Fruit fly (Drosophila melanogaster): ENCODE results near the gene Pfdn1.

Gene Pfdn1

dm6 chr2L:6078757-6079351, 10.0 kb downstream of the Pfdn1 start (continued):
- TF ChIP-seq CG14710 (tag; optimal IDR thresholded peaks at IDR 0.05) (peak; percentile 27), CG4404 (GFP tag; IDR thresholded peaks at IDR 0.05) (no peak), hth (optimal IDR thresholded peaks at IDR 0.05) (no peak), HLH54F (GFP tag; optimal IDR thresholded peaks at IDR 0.05) (no peak), usp (GFP tag; optimal IDR thresholded peaks at IDR 0.05) (peak; percentile 34), jigr1 (GFP tag; IDR thresholded peaks at IDR 0.05) (no peak), Blimp-1 (GFP tag; optimal IDR thresholded peaks at IDR 0.05) (peak; percentile 79), Xbp1 (GFP tag; optimal IDR thresholded peaks at IDR 0.05) (peak; percentile 14), CG17802 (tag; optimal IDR thresholded peaks at IDR 0.05) (no peak)

dm6 chr2L:6080329-6080728, 11.4 kb downstream of the Pfdn1 start:
- TF ChIP-seq caup (GFP tag; optimal IDR thresholded peaks at IDR 0.05; ENCODE audit: severe bottlenecking) (peak; percentile 41), Atf-2 (GFP tag; optimal IDR thresholded peaks at IDR 0.05) (no peak), tup (GFP tag; optimal IDR thresholded peaks at IDR 0.05) (no peak), hb (GFP tag; IDR thresholded peaks at IDR 0.05; ENCODE audit: partially characterized antibody) (no peak), CG8290 (GFP tag; optimal IDR thresholded peaks at IDR 0.05) (no peak), CG8290 (tag; optimal IDR thresholded peaks at IDR 0.05) (peak in 1 of 2 experiments; percentile 38), lab (GFP tag; optimal IDR thresholded peaks at IDR 0.05) (peak; percentile 59), CG34376 (GFP tag; optimal IDR thresholded peaks at IDR 0.05) (no peak), CG11093 (GFP tag; IDR thresholded peaks at IDR 0.05) (no peak), CG9609 (GFP tag; optimal IDR thresholded peaks at IDR 0.05) (no peak), CG2678 (tag; optimal IDR thresholded peaks at IDR 0.05) (peak; percentile 5), Ravus (GFP tag; IDR thresholded peaks at IDR 0.05) (no peak), sug (tag; optimal IDR thresholded peaks at IDR 0.05) (peak; percentile 61), Fer3 (tag; optimal IDR thresholded peaks at IDR 0.05) (no peak), Ptx1 (GFP tag; IDR thresholded peaks at IDR 0.05) (no peak), CG6175 (GFP tag; IDR thresholded peaks at IDR 0.05) (0 out of 3 replicates have a peak, but pooled peaks have one; percentile 14), CG14050 (GFP tag; IDR thresholded peaks at IDR 0.05) (no peak), CG15073 (GFP tag; optimal IDR thresholded peaks at IDR 0.05) (no peak), ac (GFP tag; optimal IDR thresholded peaks at IDR 0.05) (no peak), CG9797 (GFP tag; optimal IDR thresholded peaks at IDR 0.05) (no peak), CG6254 (GFP tag; optimal IDR thresholded peaks at IDR 0.05) (no peak), Pdp1 (GFP tag; optimal IDR thresholded peaks at IDR 0.05) (peak in 1 of 2 experiments; percentile 31), repo (GFP tag; optimal IDR thresholded peaks at IDR 0.05) (no peak), tll (GFP tag; optimal IDR thresholded peaks at IDR 0.05) (no peak), CG12071 (GFP tag; optimal IDR thresholded peaks at IDR 0.05) (no peak), D19B (GFP tag; optimal IDR thresholded peaks at IDR 0.05) (no peak), ERR (GFP tag; optimal IDR thresholded peaks at IDR 0.05) (no peak), p53 (GFP tag; optimal IDR thresholded peaks at IDR 0.05) (no peak), Meics (GFP tag; optimal IDR thresholded peaks at IDR 0.05) (peak; percentile 18), CG15696 (tag; optimal IDR thresholded peaks at IDR 0.05) (no peak), Bteb2 (GFP tag; optimal IDR thresholded peaks at IDR 0.05) (no peak), stc (GFP tag; IDR thresholded peaks at IDR 0.05) (no peak), Mes4 (GFP tag; optimal IDR thresholded peaks at IDR 0.05) (no peak), HHEX (GFP tag; optimal IDR thresholded peaks at IDR 0.05) (peak; percentile 28), CG17829 (tag; optimal IDR thresholded peaks at IDR 0.05) (no peak), toy (GFP tag; IDR thresholded peaks at IDR 0.05) (no peak), CG17385 (GFP tag; optimal IDR thresholded peaks at IDR 0.05) (no peak), CG7839 (tag; optimal IDR thresholded peaks at IDR 0.05) (no peak), NC2β (GFP tag; optimal IDR thresholded peaks at IDR 0.05) (no peak), CG12769 (tag; optimal IDR thresholded peaks at IDR 0.05) (peak; percentile 59), GATAe (GFP tag; conservative IDR thresholded peaks at IDR 0.05) (0 out of 2 replicates have a peak, but pooled peaks have one; percentile 42)

Data from whole organism, embryonic.